Worm (Caenorhabditis elegans) whole organism, L1 larva: ENCODE measurements around the gene drd-50.

Experiments used
- C16A3.4 ChIP-seq: fragments of 150-350 bp; optimal IDR thresholded peaks from 2 replicates; lab custom pipeline; 2014; ENCODE audit warnings: missing biosample characterization, missing genetic modification characterization
- alr-1 ChIP-seq: fragments of 200-800 bp; sonication (Bioruptor generic); optimal IDR thresholded peaks from 2 replicates; lab custom pipeline; 2018; ENCODE audit warnings: borderline replicate concordance, mild to moderate bottlenecking, missing genetic modification characterization, missing compliant biosample characterization
- aly-2 ChIP-seq: fragments of 150-350 bp; optimal IDR thresholded peaks from 2 replicates; lab custom pipeline; 2014; ENCODE audit warnings: missing biosample characterization, missing genetic modification characterization
- blmp-1 ChIP-seq: fragments of 150-350 bp; optimal IDR thresholded peaks from 2 replicates; lab custom pipeline; 2014; ENCODE audit warnings: missing biosample characterization, missing genetic modification characterization
- ceh-63 ChIP-seq: fragments of 200-800 bp; sonication (Bioruptor generic); optimal IDR thresholded peaks from 2 replicates; lab custom pipeline; 2018; ENCODE audit warnings: mild to moderate bottlenecking, missing genetic modification characterization, missing compliant biosample characterization
- ceh-8 ChIP-seq: fragments of 200-800 bp; sonication (Bioruptor generic); optimal IDR thresholded peaks from 2 replicates; lab custom pipeline; 2018; ENCODE audit warnings: mild to moderate bottlenecking, missing genetic modification characterization, moderate library complexity, missing compliant biosample characterization
- ceh-88 ChIP-seq: fragments of 200-800 bp; sonication (Bioruptor generic); IDR thresholded peaks from 2 replicates; pipeline ENCODE4 v1.3.6; 2022; ENCODE audit warnings: missing genetic modification characterization, missing compliant biosample characterization
- ceh-90 ChIP-seq: sonication (generic microtip); optimal IDR thresholded peaks from 2 replicates; lab custom pipeline; 2016; ENCODE audit warnings: missing genetic modification characterization, missing compliant biosample characterization
- ces-1 ChIP-seq: fragments of 150-350 bp; optimal IDR thresholded peaks from 2 replicates; lab custom pipeline; 2014; ENCODE audit warnings: missing biosample characterization, missing genetic modification reagents, missing genetic modification characterization
- dsc-1 ChIP-seq: sonication (generic microtip); optimal IDR thresholded peaks from 2 replicates; lab custom pipeline; 2016; ENCODE audit warnings: mild to moderate bottlenecking, missing genetic modification characterization, missing compliant biosample characterization
- efl-1 ChIP-seq, 4 experiments: fragments of 150-350 bp; optimal IDR thresholded peaks in 3 of 4; peaks in 1 of 4; 1 replicate in 1 of 4; 2 replicates in 3 of 4; lab custom pipeline; 2014; ENCODE audit warnings: missing biosample characterization in 2 of 4, missing genetic modification characterization in 2 of 4, missing genetic modification reagents in 2 of 4
- efl-3 ChIP-seq: fragments of 200-800 bp; sonication (Bioruptor generic); optimal IDR thresholded peaks from 2 replicates; lab custom pipeline; 2018; ENCODE audit warnings: mild to moderate bottlenecking, missing genetic modification characterization, missing compliant biosample characterization
- egl-13 ChIP-seq: sonication (generic microtip); optimal IDR thresholded peaks from 2 replicates; lab custom pipeline; 2016; ENCODE audit warnings: missing genotype, missing genetic modification reagents, missing genetic modification characterization, missing compliant biosample characterization
- egl-27 ChIP-seq, 2 experiments: fragments of 150-350 bp in 1 of 2; sonication (generic microtip); optimal IDR thresholded peaks; 3 replicates each; lab custom pipeline; 2017 to 2018; ENCODE audit warnings: missing biosample characterization in 2 of 2, missing genetic modification characterization in 2 of 2, missing genetic modification reagents in 2 of 2
- elt-2 ChIP-seq: sonication (generic microtip); optimal IDR thresholded peaks from 2 replicates; lab custom pipeline; 2016; ENCODE audit warnings: missing genetic modification characterization, mild to moderate bottlenecking, inconsistent platforms, missing compliant biosample characterization, missing genetic modification reagents
- elt-3 ChIP-seq, 6 experiments: fragments of 150-350 bp in 1 of 6; sonication (generic microtip); optimal IDR thresholded peaks; 2 replicates each; lab custom pipeline; 2017 to 2018; ENCODE audit warnings: missing biosample characterization in 6 of 6, missing genetic modification characterization in 6 of 6, inconsistent platforms in 1 of 6
- ets-5 ChIP-seq: fragments of 200-800 bp; sonication (Bioruptor generic); IDR thresholded peaks from 2 replicates; pipeline ENCODE4 v1.3.6; 2022; ENCODE audit warnings: missing genetic modification characterization, missing compliant biosample characterization
- fkh-4 ChIP-seq: sonication (generic microtip); optimal IDR thresholded peaks from 2 replicates; lab custom pipeline; 2016; ENCODE audit warnings: missing compliant biosample characterization, missing genetic modification characterization, borderline replicate concordance
- fkh-8 ChIP-seq: sonication (generic microtip); optimal IDR thresholded peaks from 2 replicates; lab custom pipeline; 2016; ENCODE audit warnings: mild to moderate bottlenecking, missing genetic modification characterization, missing compliant biosample characterization
- grh-1 ChIP-seq: fragments of 200-800 bp; sonication (Bioruptor generic); IDR thresholded peaks from 2 replicates; pipeline ENCODE4 v1.3.6; 2022; ENCODE audit warnings: missing genetic modification reagents, missing genetic modification characterization, missing compliant biosample characterization
- isw-1 ChIP-seq: fragments of 200-800 bp; sonication (Bioruptor generic); IDR thresholded peaks from 2 replicates; pipeline ENCODE4 v1.3.6; 2022; ENCODE audit warnings: missing genetic modification characterization, missing compliant biosample characterization
- jun-1 ChIP-seq: fragments of 150-350 bp; optimal IDR thresholded peaks from 2 replicates; lab custom pipeline; 2014; ENCODE audit warnings: missing biosample characterization, missing genetic modification reagents, missing genetic modification characterization
- lin-13 ChIP-seq: fragments of 150-350 bp; optimal IDR thresholded peaks from 2 replicates; lab custom pipeline; 2014; ENCODE audit warnings: missing biosample characterization, missing genetic modification reagents, missing genetic modification characterization
- lin-15B ChIP-seq: fragments of 150-350 bp; sonication (generic microtip); optimal IDR thresholded peaks from 3 replicates; lab custom pipeline; 2014; ENCODE audit warnings: missing biosample characterization, missing genetic modification characterization
- lin-35 ChIP-seq, 2 experiments: fragments of 150-350 bp; optimal IDR thresholded peaks; 2 replicates each; lab custom pipeline; 2014; ENCODE audit warnings: missing biosample characterization in 2 of 2, missing genetic modification characterization in 2 of 2, missing genetic modification reagents in 2 of 2
- lin-39 ChIP-seq: fragments of 150-350 bp; optimal IDR thresholded peaks from 2 replicates; lab custom pipeline; 2014; ENCODE audit warnings: missing biosample characterization, missing genetic modification reagents, missing genetic modification characterization
- mab-9 ChIP-seq: fragments of 200-800 bp; sonication (Bioruptor generic); IDR thresholded peaks from 2 replicates; pipeline ENCODE4 v1.3.6; 2022; ENCODE audit warnings: missing genetic modification reagents, missing genetic modification characterization, missing compliant biosample characterization
- mdl-1 ChIP-seq, 2 experiments: fragments of 150-350 bp; optimal IDR thresholded peaks; 2 replicates each; lab custom pipeline; 2014 to 2017; ENCODE audit warnings: missing biosample characterization in 2 of 2, missing genetic modification characterization in 2 of 2, inconsistent platforms in 1 of 2
- mep-1 ChIP-seq: fragments of 150-350 bp; optimal IDR thresholded peaks from 2 replicates; lab custom pipeline; 2014; ENCODE audit warnings: missing biosample characterization, missing genetic modification characterization
- nhr-19 ChIP-seq: fragments of 200-800 bp; sonication (Bioruptor generic); conservative IDR thresholded peaks from 2 replicates; pipeline ENCODE4 v1.3.6; 2022; ENCODE audit warnings: missing genetic modification characterization, missing compliant biosample characterization
- nhr-20 ChIP-seq: sonication (generic microtip); optimal IDR thresholded peaks from 2 replicates; lab custom pipeline; 2016; ENCODE audit warnings: mild to moderate bottlenecking, missing genetic modification characterization, missing compliant biosample characterization
- nhr-237 ChIP-seq: fragments of 150-350 bp; optimal IDR thresholded peaks from 2 replicates; lab custom pipeline; 2014; ENCODE audit warnings: missing biosample characterization, missing genetic modification characterization
- nhr-28 ChIP-seq: fragments of 150-350 bp; optimal IDR thresholded peaks from 2 replicates; lab custom pipeline; 2014; ENCODE audit warnings: missing biosample characterization, missing genetic modification characterization
- nhr-47 ChIP-seq: sonication (generic microtip); optimal IDR thresholded peaks from 2 replicates; lab custom pipeline; 2016; ENCODE audit warnings: mild to moderate bottlenecking, missing genetic modification characterization, moderate library complexity, missing compliant biosample characterization
- nhr-71 ChIP-seq: sonication (generic microtip); optimal IDR thresholded peaks from 2 replicates; lab custom pipeline; 2016; ENCODE audit warnings: mild to moderate bottlenecking, missing genetic modification characterization, moderate library complexity, missing compliant biosample characterization
- nhr-76 ChIP-seq: sonication (generic microtip); optimal IDR thresholded peaks from 2 replicates; lab custom pipeline; 2017; ENCODE audit warnings: missing biosample characterization, missing genetic modification characterization
- nhr-77 ChIP-seq: fragments of 150-350 bp; optimal IDR thresholded peaks from 2 replicates; lab custom pipeline; 2014; ENCODE audit warnings: missing biosample characterization, missing genetic modification characterization
- nhr-84 ChIP-seq: sonication (generic microtip); optimal IDR thresholded peaks from 2 replicates; lab custom pipeline; 2017; ENCODE audit warnings: missing biosample characterization, missing genetic modification characterization
- nhr-85 ChIP-seq: sonication (generic microtip); peaks from one replicate; lab custom pipeline; 2016; ENCODE audit warnings: missing genetic modification characterization, inconsistent platforms, missing compliant biosample characterization
- pax-3 ChIP-seq: fragments of 200-800 bp; sonication (Bioruptor generic); optimal IDR thresholded peaks from 2 replicates; lab custom pipeline; 2018; ENCODE audit warnings: mild to moderate bottlenecking, missing genetic modification characterization, moderate library complexity, missing compliant biosample characterization
- pqm-1 ChIP-seq: sonication (generic microtip); optimal IDR thresholded peaks from 3 replicates; lab custom pipeline; 2017; ENCODE audit warnings: missing biosample characterization, missing genetic modification characterization
- rnt-1 ChIP-seq: sonication (generic microtip); optimal IDR thresholded peaks from 2 replicates; lab custom pipeline; 2016; ENCODE audit warnings: mild to moderate bottlenecking, missing genetic modification characterization, moderate library complexity, missing compliant biosample characterization
- skn-1 ChIP-seq: fragments of 150-350 bp; optimal IDR thresholded peaks from 2 replicates; lab custom pipeline; 2014; ENCODE audit warnings: missing biosample characterization, missing genetic modification characterization
- snpc-4 ChIP-seq: fragments of 150-350 bp; optimal IDR thresholded peaks from 2 replicates; lab custom pipeline; 2014; ENCODE audit warnings: missing biosample characterization, missing genetic modification characterization
- sox-4 ChIP-seq: sonication (generic microtip); optimal IDR thresholded peaks from 2 replicates; lab custom pipeline; 2016; ENCODE audit warnings: missing genetic modification characterization, missing compliant biosample characterization
- sptf-1 ChIP-seq: fragments of 150-350 bp; optimal IDR thresholded peaks from 2 replicates; lab custom pipeline; 2014; ENCODE audit warnings: missing biosample characterization, missing genetic modification characterization
- sup-37 ChIP-seq: fragments of 200-800 bp; sonication (Bioruptor generic); optimal IDR thresholded peaks from 2 replicates; lab custom pipeline; 2018; ENCODE audit warnings: mild to moderate bottlenecking, missing genetic modification characterization, missing compliant biosample characterization
- swsn-7 ChIP-seq: sonication (generic microtip); optimal IDR thresholded peaks from 2 replicates; lab custom pipeline; 2016; ENCODE audit warnings: missing genetic modification characterization, missing compliant biosample characterization
- tbx-2 ChIP-seq: sonication (generic microtip); optimal IDR thresholded peaks from 2 replicates; lab custom pipeline; 2016; ENCODE audit warnings: missing genetic modification characterization, missing compliant biosample characterization
- tlp-1 ChIP-seq: fragments of 150-350 bp; optimal IDR thresholded peaks from 2 replicates; lab custom pipeline; 2014; ENCODE audit warnings: missing biosample characterization, missing genetic modification characterization
- unc-62 ChIP-seq: fragments of 150-350 bp; optimal IDR thresholded peaks from 2 replicates; lab custom pipeline; 2014; ENCODE audit warnings: missing biosample characterization, missing genetic modification reagents, missing genetic modification characterization
- unc-86 ChIP-seq: sonication (generic microtip); optimal IDR thresholded peaks from 2 replicates; lab custom pipeline; 2016; ENCODE audit warnings: missing genetic modification characterization, missing compliant biosample characterization
- unc-98 ChIP-seq: fragments of 200-800 bp; sonication (Bioruptor generic); IDR thresholded peaks from 2 replicates; pipeline ENCODE4 v1.3.6; 2022; ENCODE audit warnings: missing genetic modification characterization, missing compliant biosample characterization
- vab-15 ChIP-seq: sonication (generic microtip); optimal IDR thresholded peaks from 2 replicates; lab custom pipeline; 2017; ENCODE audit warnings: missing genotype, mild to moderate bottlenecking, missing genetic modification characterization, missing compliant biosample characterization

The drd-50 gene

ce11 chrIV:4085787-4086262, 31.7 kb upstream of the drd-50 start, which contains the start of gene C35B1.2:
Gene C35B1.2, plus strand, starts transcription at chrIV:4086212.
- TF ChIP-seq skn-1 (tag; lab: Kevin White, UChicago) (no peak), sptf-1 (tag; lab: Kevin White, UChicago) (no peak), vab-15 (no peak), fkh-8 (tag; lab: Kevin White, UChicago) (no peak), grh-1 (GFP tag; lab: Robert Waterston, UW) (no peak), lin-15B (tag; lab: Kevin White, UChicago) (no peak), aly-2 (tag; lab: Kevin White, UChicago) (no peak), mdl-1 (tag; optimal IDR thresholded peaks at IDR 0.05; lab: Kevin White, UChicago) (no peak), nhr-84 (tag; lab: Kevin White, UChicago) (no peak), egl-13 (tag; lab: Kevin White, UChicago) (no peak), alr-1 (tag; lab: Kevin White, UChicago) (no peak), fkh-4 (tag; lab: Kevin White, UChicago) (no peak), nhr-28 (no peak), tlp-1 (tag; lab: Kevin White, UChicago) (no peak), swsn-7 (tag; lab: Kevin White, UChicago) (peak; percentile 24), mep-1 (tag; lab: Kevin White, UChicago) (peak; percentile 43), ceh-90 (tag; lab: Kevin White, UChicago) (peak; percentile 24), efl-1 (optimal IDR thresholded peaks at IDR 0.05; lab: Kevin White, UChicago) (peak; percentile 31 to 55), efl-1 (GFP tag; optimal IDR thresholded peaks at IDR 0.05 in 1 of 2; lab: Kevin White, UChicago) (peak; percentile 36 to 88), nhr-47 (peak; percentile 43), nhr-71 (tag; lab: Kevin White, UChicago) (peak; percentile 43), sup-37 (no peak), ceh-63 (GFP tag; lab: Kevin White, UChicago) (no peak), tbx-2 (tag; lab: Kevin White, UChicago) (no peak), rnt-1 (tag; lab: Kevin White, UChicago) (no peak), ceh-8 (GFP tag; lab: Kevin White, UChicago) (no peak), unc-62 (GFP tag; lab: Kevin White, UChicago) (no peak), jun-1 (tag; lab: Kevin White, UChicago) (no peak), pqm-1 (tag; lab: Kevin White, UChicago) (no peak), nhr-77 (no peak), lin-35 (GFP tag; optimal IDR thresholded peaks at IDR 0.05; lab: Kevin White, UChicago) (peak in 1 of 2 experiments; percentile 17), sox-4 (no peak), unc-86 (tag; lab: Kevin White, UChicago) (no peak), ceh-88 (GFP tag; lab: Robert Waterston, UW) (no peak), lin-13 (GFP tag; lab: Kevin White, UChicago) (no peak), snpc-4 (tag; lab: Kevin White, UChicago) (no peak), nhr-20 (tag; lab: Kevin White, UChicago) (peak; percentile 11), ets-5 (GFP tag; lab: Robert Waterston, UW) (no peak), blmp-1 (tag; lab: Kevin White, UChicago) (no peak), nhr-85 (tag; lab: Kevin White, UChicago) (peak; percentile 63), nhr-76 (tag; lab: Kevin White, UChicago) (no peak), elt-2 (tag; lab: Kevin White, UChicago) (no peak), egl-27 (tag; optimal IDR thresholded peaks at IDR 0.05; lab: Kevin White, UChicago) (no peak), C16A3.4 (no peak), mab-9 (no peak), pax-3 (tag; lab: Kevin White, UChicago) (no peak), efl-3 (GFP tag; lab: Kevin White, UChicago) (no peak), lin-39 (tag; lab: Kevin White, UChicago) (peak; percentile 28), nhr-237 (tag; lab: Kevin White, UChicago) (no peak), nhr-19 (no peak), dsc-1 (tag; lab: Kevin White, UChicago) (peak; percentile 29), ces-1 (GFP tag; lab: Kevin White, UChicago) (no peak), isw-1 (GFP tag; lab: Robert Waterston, UW) (no peak), unc-98 (GFP tag; lab: Robert Waterston, UW) (no peak), elt-3 (tag; optimal IDR thresholded peaks at IDR 0.05; lab: Kevin White, UChicago) (no peak)
